Worm (Caenorhabditis elegans) whole organism, mixed stage, embryonic: ENCODE data around the gene C16C10.8.
A peak's percentile ranks its signal among the peaks of the same experiment; 100 is the strongest.

Source experiments
- M03D4.4 ChIP-seq: sonication (generic microtip); optimal IDR thresholded peaks from 2 replicates; lab custom pipeline; 2017; ENCODE audit warnings: mild to moderate bottlenecking, missing genetic modification characterization, missing compliant biosample characterization
- bed-3 ChIP-seq: fragments of 200-800 bp; sonication (Bioruptor generic); optimal IDR thresholded peaks from 3 replicates; lab custom pipeline; 2018; ENCODE audit warnings: mild to moderate bottlenecking, missing genetic modification characterization, moderate library complexity, missing compliant biosample characterization
- blmp-1 ChIP-seq: fragments of 150-350 bp; optimal IDR thresholded peaks from 2 replicates; lab custom pipeline; 2014; ENCODE audit warnings: missing biosample characterization, missing genetic modification characterization
- ceh-39 ChIP-seq: fragments of 150-350 bp; optimal IDR thresholded peaks from 2 replicates; lab custom pipeline; 2014; ENCODE audit warnings: missing biosample characterization, missing genetic modification characterization
- ceh-83 ChIP-seq: fragments of 200-800 bp; sonication (Bioruptor generic); optimal IDR thresholded peaks from 2 replicates; lab custom pipeline; 2018; ENCODE audit warnings: mild to moderate bottlenecking, missing genetic modification characterization, missing compliant biosample characterization
- ces-1 ChIP-seq: fragments of 150-350 bp; optimal IDR thresholded peaks from 2 replicates; lab custom pipeline; 2014; ENCODE audit warnings: missing biosample characterization, missing genetic modification reagents, missing genetic modification characterization
- cnd-1 ChIP-seq: fragments of 200-800 bp; sonication (Bioruptor generic); optimal IDR thresholded peaks from 2 replicates; lab custom pipeline; 2018; ENCODE audit warnings: mild to moderate bottlenecking, missing genetic modification characterization, missing compliant biosample characterization
- drap-1 ChIP-seq: fragments of 200-800 bp; sonication (Bioruptor generic); optimal IDR thresholded peaks from 3 replicates; lab custom pipeline; 2018; ENCODE audit warnings: mild to moderate bottlenecking, missing genetic modification characterization, missing compliant biosample characterization
- elt-3 ChIP-seq: fragments of 150-350 bp; optimal IDR thresholded peaks from 2 replicates; lab custom pipeline; 2014; ENCODE audit warnings: missing biosample characterization, missing genetic modification characterization
- flh-1 ChIP-seq: fragments of 200-800 bp; sonication (Bioruptor generic); optimal IDR thresholded peaks from 2 replicates; lab custom pipeline; 2018; ENCODE audit warnings: mild to moderate bottlenecking, missing genetic modification characterization, moderate library complexity, missing compliant biosample characterization
- hlh-1 ChIP-seq: fragments of 150-350 bp; optimal IDR thresholded peaks from 2 replicates; lab custom pipeline; 2014; ENCODE audit warnings: missing biosample characterization, missing genetic modification reagents, missing genetic modification characterization
- lin-13 ChIP-seq: fragments of 150-350 bp; optimal IDR thresholded peaks from 2 replicates; lab custom pipeline; 2014; ENCODE audit warnings: missing biosample characterization, missing genetic modification characterization
- lin-32 ChIP-seq: fragments of 200-800 bp; sonication (Bioruptor generic); optimal IDR thresholded peaks from 2 replicates; lab custom pipeline; 2018; ENCODE audit warnings: mild to moderate bottlenecking, missing genetic modification characterization, missing compliant biosample characterization
- lsy-2 ChIP-seq: fragments of 150-350 bp; optimal IDR thresholded peaks from 2 replicates; lab custom pipeline; 2014; ENCODE audit warnings: missing biosample characterization, missing genetic modification characterization
- mab-5 ChIP-seq: fragments of 150-350 bp; optimal IDR thresholded peaks from 2 replicates; lab custom pipeline; 2014; ENCODE audit warnings: missing biosample characterization, missing genetic modification characterization
- mep-1 ChIP-seq: fragments of 150-350 bp; optimal IDR thresholded peaks from 2 replicates; lab custom pipeline; 2017; ENCODE audit warnings: missing biosample characterization, missing genetic modification reagents, missing genetic modification characterization, inconsistent platforms
- mls-2 ChIP-seq: sonication (generic microtip); optimal IDR thresholded peaks from 2 replicates; lab custom pipeline; 2016; ENCODE audit warnings: mild to moderate bottlenecking, missing genetic modification characterization, moderate library complexity, missing compliant biosample characterization
- nhr-12 ChIP-seq: fragments of 150-350 bp; optimal IDR thresholded peaks from 2 replicates; lab custom pipeline; 2014; ENCODE audit warnings: missing biosample characterization, missing genetic modification characterization
- nhr-2 ChIP-seq: fragments of 150-350 bp; optimal IDR thresholded peaks from 2 replicates; lab custom pipeline; 2014; ENCODE audit warnings: missing biosample characterization, missing genetic modification characterization
- nhr-237 ChIP-seq: fragments of 150-350 bp; optimal IDR thresholded peaks from 2 replicates; lab custom pipeline; 2014; ENCODE audit warnings: missing biosample characterization, missing genetic modification characterization
- nhr-28 ChIP-seq: fragments of 150-350 bp; optimal IDR thresholded peaks from 2 replicates; lab custom pipeline; 2014; ENCODE audit warnings: missing biosample characterization, missing genetic modification characterization
- nhr-76 ChIP-seq: sonication (generic microtip); optimal IDR thresholded peaks from 2 replicates; lab custom pipeline; 2017; ENCODE audit warnings: missing biosample characterization, missing genetic modification characterization
- pha-4 ChIP-seq: fragments of 150-350 bp; optimal IDR thresholded peaks from 2 replicates; lab custom pipeline; 2018; ENCODE audit warnings: missing biosample characterization, missing genetic modification reagents, missing genetic modification characterization
- sem-2 ChIP-seq: fragments of 200-800 bp; sonication (Bioruptor generic); optimal IDR thresholded peaks from 2 replicates; lab custom pipeline; 2018; ENCODE audit warnings: mild to moderate bottlenecking, missing genetic modification characterization, missing compliant biosample characterization
- sptf-1 ChIP-seq: sonication (generic microtip); optimal IDR thresholded peaks from 2 replicates; lab custom pipeline; 2017; ENCODE audit warnings: mild to moderate bottlenecking, missing genetic modification characterization, moderate library complexity, missing compliant biosample characterization
- tbx-8 ChIP-seq: fragments of 200-800 bp; sonication (Bioruptor generic); optimal IDR thresholded peaks from 2 replicates; lab custom pipeline; 2018; ENCODE audit warnings: mild to moderate bottlenecking, missing genetic modification characterization, moderate library complexity, missing compliant biosample characterization
- unc-120 ChIP-seq: sonication (generic microtip); optimal IDR thresholded peaks from 2 replicates; lab custom pipeline; 2017; ENCODE audit warnings: missing genetic modification characterization, missing compliant biosample characterization; ENCODE audit not compliant: poor library complexity, severe bottlenecking
- unc-39 ChIP-seq: fragments of 150-350 bp; optimal IDR thresholded peaks from 2 replicates; lab custom pipeline; 2014; ENCODE audit warnings: missing biosample characterization, missing genetic modification characterization
- unc-62 ChIP-seq: fragments of 150-350 bp; optimal IDR thresholded peaks from 2 replicates; lab custom pipeline; 2014; ENCODE audit warnings: missing biosample characterization, missing genetic modification reagents, missing genetic modification characterization
- zip-8 ChIP-seq: fragments of 150-350 bp; optimal IDR thresholded peaks from 2 replicates; lab custom pipeline; 2014; ENCODE audit warnings: missing biosample characterization, missing genetic modification characterization
- ztf-11 ChIP-seq: fragments of 150-350 bp; optimal IDR thresholded peaks from 2 replicates; lab custom pipeline; 2014; ENCODE audit warnings: missing biosample characterization, missing genetic modification characterization

C16C10.8 gene

ce11 chrIII:4123900-4124299 is 40.1 kb downstream of the C16C10.8 start:
- TF ChIP-seq ces-1, result peak; percentile 45
- TF ChIP-seq hlh-1 (tag; lab: Kevin White, UChicago), result no peak

- TF ChIP-seq tbx-8 (GFP tag; lab: Kevin White, UChicago) (no peak), blmp-1 (tag; lab: Kevin White, UChicago) (no peak), unc-62 (GFP tag; lab: Kevin White, UChicago) (no peak), ztf-11 (no peak), hlh-1 (tag; lab: Kevin White, UChicago) (no peak), ces-1 (peak; percentile 75)
- TF ChIP-seq, all 35 proteins: peak for 1
Measured at ce11 chrIII:4123277-4123676, 40.7 kb downstream of the C16C10.8 start.

ce11 chrIII:4120386-4120785 is 43.6 kb downstream of the C16C10.8 start:
- TF ChIP-seq bed-3 (GFP tag; lab: Kevin White, UChicago) (no peak), ztf-11 (no peak), nhr-76 (tag; lab: Kevin White, UChicago) (no peak), flh-1 (GFP tag; lab: Kevin White, UChicago) (no peak), tbx-8 (GFP tag; lab: Kevin White, UChicago) (no peak), zip-8 (tag; lab: Kevin White, UChicago) (no peak), unc-62 (GFP tag; lab: Kevin White, UChicago) (no peak), lsy-2 (tag; lab: Kevin White, UChicago) (no peak), cnd-1 (tag; lab: Kevin White, UChicago) (no peak), drap-1 (GFP tag; lab: Kevin White, UChicago) (no peak), nhr-28 (tag; lab: Kevin White, UChicago) (no peak), ceh-39 (tag; lab: Kevin White, UChicago) (no peak)
- TF ChIP-seq, all 35 proteins: peak for 0

ce11 chrIII:4119736-4120135 is 44.2 kb downstream of the C16C10.8 start:
- TF ChIP-seq ces-1, result peak; percentile 82
- TF ChIP-seq mep-1, result no peak

- no peak for TF ChIP-seq unc-120 (tag; lab: Kevin White, UChicago)
- no peak for TF ChIP-seq lsy-2 (tag; lab: Kevin White, UChicago)
- TF ChIP-seq lin-13, result no peak
- TF ChIP-seq unc-39, result no peak
- no peak for TF ChIP-seq nhr-2 (tag; lab: Kevin White, UChicago)
- TF ChIP-seq cnd-1 (tag; lab: Kevin White, UChicago), result no peak
- no peak for TF ChIP-seq mep-1
- TF ChIP-seq bed-3 (GFP tag; lab: Kevin White, UChicago), result no peak
- no peak for TF ChIP-seq unc-62 (GFP tag; lab: Kevin White, UChicago)
- TF ChIP-seq mab-5 (tag; lab: Kevin White, UChicago), result no peak
- TF ChIP-seq blmp-1 (tag; lab: Kevin White, UChicago), result no peak
- TF ChIP-seq M03D4.4 (tag; lab: Kevin White, UChicago), result no peak
- no peak for TF ChIP-seq nhr-237 (tag; lab: Kevin White, UChicago)
- TF ChIP-seq tbx-8 (GFP tag; lab: Kevin White, UChicago), result no peak
- no peak for TF ChIP-seq sem-2 (GFP tag; lab: Kevin White, UChicago)
- no peak for TF ChIP-seq ceh-83 (GFP tag; lab: Kevin White, UChicago)
- TF ChIP-seq lin-32 (GFP tag; lab: Kevin White, UChicago), result no peak
- TF ChIP-seq ceh-39 (tag; lab: Kevin White, UChicago), result no peak
- TF ChIP-seq elt-3 (tag; lab: Kevin White, UChicago), result no peak
- no peak for TF ChIP-seq nhr-12 (tag; lab: Kevin White, UChicago)
Measured at ce11 chrIII:4115085-4115484, 48.9 kb downstream of the C16C10.8 start, which contains the start of gene unc-103. Gene unc-103, plus strand, starts transcription at chrIII:4115385.

ce11 chrIII:4113594-4113993 is 50.4 kb downstream of the C16C10.8 start:
- TF ChIP-seq mls-2 (tag; lab: Kevin White, UChicago) (no peak), hlh-1 (tag; lab: Kevin White, UChicago) (peak; percentile 96), nhr-237 (tag; lab: Kevin White, UChicago) (no peak), unc-62 (GFP tag; lab: Kevin White, UChicago) (peak; percentile 67), sptf-1 (tag; lab: Kevin White, UChicago) (no peak), drap-1 (GFP tag; lab: Kevin White, UChicago) (no peak), unc-120 (tag; lab: Kevin White, UChicago) (peak; percentile 62), nhr-2 (tag; lab: Kevin White, UChicago) (no peak), bed-3 (GFP tag; lab: Kevin White, UChicago) (no peak), lin-13 (no peak), tbx-8 (GFP tag; lab: Kevin White, UChicago) (no peak), nhr-76 (tag; lab: Kevin White, UChicago) (no peak), lin-32 (GFP tag; lab: Kevin White, UChicago) (no peak), nhr-28 (tag; lab: Kevin White, UChicago) (no peak), pha-4 (tag; lab: Kevin White, UChicago) (no peak), lsy-2 (tag; lab: Kevin White, UChicago) (no peak)
